Worm (Caenorhabditis elegans) whole organism, early embryonic: ENCODE measurements around the gene fbxb-72.

Source experiments
- F13C5.2 ChIP-seq: sonication (generic microtip); optimal IDR thresholded peaks from 2 replicates; lab custom pipeline; 2017; ENCODE audit warnings: mild to moderate bottlenecking, missing genetic modification characterization, inconsistent platforms, missing compliant biosample characterization
- aly-1 ChIP-seq: sonication (generic microtip); optimal IDR thresholded peaks from 2 replicates; lab custom pipeline; 2016; ENCODE audit warnings: missing genetic modification characterization, missing compliant biosample characterization
- ama-1 ChIP-seq: fragments of 150-350 bp; optimal IDR thresholded peaks from 2 replicates; lab custom pipeline; 2014
- flt-1 ChIP-seq: fragments of 200-800 bp; sonication (Bioruptor generic); IDR thresholded peaks from 2 replicates; pipeline ENCODE4 v1.3.6; 2022; ENCODE audit warnings: missing genetic modification characterization, missing compliant biosample characterization
- hmbx-1 ChIP-seq: sonication (generic microtip); optimal IDR thresholded peaks from 2 replicates; lab custom pipeline; 2016; ENCODE audit warnings: mild to moderate bottlenecking, missing genetic modification characterization, missing compliant biosample characterization
- pes-1 ChIP-seq: fragments of 200-800 bp; sonication (Bioruptor generic); IDR thresholded peaks from 2 replicates; pipeline ENCODE4 v1.3.6; 2022; ENCODE audit warnings: missing genetic modification reagents, missing genetic modification characterization, missing compliant biosample characterization
- tra-4 ChIP-seq: sonication (generic microtip); optimal IDR thresholded peaks from 2 replicates; lab custom pipeline; 2017; ENCODE audit warnings: missing genetic modification characterization, missing compliant biosample characterization

ce11 chrV:722889-723288 lies 863 bp downstream of the fbxb-72 start:
- TF ChIP-seq hmbx-1 (tag; lab: Kevin White, UChicago) (no peak), aly-1 (tag; lab: Kevin White, UChicago) (no peak), ama-1 (lab: Kevin White, UChicago) (no peak), F13C5.2 (tag; lab: Kevin White, UChicago) (no peak), tra-4 (tag; lab: Kevin White, UChicago) (no peak), flt-1 (GFP tag; lab: Robert Waterston, UW) (no peak), pes-1 (no peak)
